Fruit fly (Drosophila melanogaster) whole organism, embryonic: Measurements from ENCODE around the gene CG15019.

Experiments used
- Ada2b ChIP-seq: fragments of 200-800 bp; sonication (Bioruptor generic); IDR thresholded peaks from 2 replicates; pipeline ENCODE4 v1.3.6; 2022; ENCODE audit warnings: missing biosample characterization, missing genetic modification characterization
- Aef1 ChIP-seq: fragments of 200-800 bp; sonication (Bioruptor generic); IDR thresholded peaks from 3 replicates; pipeline ENCODE4 v1.3.6; 2022; ENCODE audit warnings: missing biosample characterization, missing genetic modification characterization
- Atf3 ChIP-seq: fragments of 200-800 bp; sonication (Bioruptor generic); optimal IDR thresholded peaks from 3 replicates; lab custom pipeline; 2016; ENCODE audit warnings: missing biosample characterization, missing genetic modification characterization
- Awh ChIP-seq: fragments of 200-800 bp; sonication (Bioruptor generic); IDR thresholded peaks from 2 replicates; pipeline ENCODE4, ENCODE4 v1.3.6; 2022; ENCODE audit warnings: missing biosample characterization, missing genetic modification characterization
- Bgb ChIP-seq: fragments of 200-800 bp; sonication (Bioruptor generic); IDR thresholded peaks from 2 replicates; pipeline ENCODE4 v1.3.6; 2022; ENCODE audit warnings: missing biosample characterization, missing genetic modification characterization; ENCODE audit not compliant: partially characterized antibody
- CG11085 ChIP-seq: fragments of 200-800 bp; sonication (Bioruptor generic); IDR thresholded peaks from 2 replicates; pipeline ENCODE4 v1.3.6; 2022; ENCODE audit warnings: missing biosample characterization, missing genetic modification characterization
- CG13775 ChIP-seq: fragments of 200-800 bp; sonication (Bioruptor generic); optimal IDR thresholded peaks from 3 replicates; lab custom pipeline; 2017; ENCODE audit warnings: missing biosample characterization, mild to moderate bottlenecking, missing genetic modification characterization
- CG17385 ChIP-seq: fragments of 200-800 bp; sonication (Bioruptor generic); optimal IDR thresholded peaks from 3 replicates; lab custom pipeline; 2018; ENCODE audit warnings: missing biosample characterization, mild to moderate bottlenecking, missing genetic modification characterization
- CG17802 ChIP-seq: fragments of 200-800 bp; sonication (Bioruptor generic); optimal IDR thresholded peaks from 2 replicates; lab custom pipeline; 2018; ENCODE audit warnings: missing biosample characterization, mild to moderate bottlenecking, missing genetic modification characterization, moderate library complexity
- CG18599 ChIP-seq: fragments of 200-800 bp; sonication (Bioruptor generic); optimal IDR thresholded peaks from 3 replicates; lab custom pipeline; 2017; ENCODE audit warnings: missing biosample characterization, missing genetic modification characterization, mild to moderate bottlenecking, moderate library complexity, missing genetic modification reagents
- CG42726 ChIP-seq: fragments of 200-800 bp; sonication (Bioruptor generic); IDR thresholded peaks from 2 replicates; pipeline ENCODE4 v1.3.6; 2022; ENCODE audit warnings: missing biosample characterization, missing genetic modification characterization; ENCODE audit not compliant: partially characterized antibody
- CG6272 ChIP-seq: fragments of 200-800 bp; sonication (Bioruptor generic); IDR thresholded peaks from 2 replicates; pipeline ENCODE4 v1.3.6; 2022; ENCODE audit warnings: missing biosample characterization, missing genetic modification characterization
- CG7357 ChIP-seq: fragments of 200-800 bp; sonication (Bioruptor generic); IDR thresholded peaks from 3 replicates; pipeline ENCODE4 v1.3.6; 2022; ENCODE audit warnings: missing biosample characterization, missing genetic modification characterization
- CG7745 ChIP-seq: fragments of 200-800 bp; sonication (Bioruptor generic); optimal IDR thresholded peaks from 2 replicates; lab custom pipeline; 2018; ENCODE audit warnings: missing biosample characterization, mild to moderate bottlenecking, missing genetic modification characterization, moderate library complexity
- CG7963 ChIP-seq: fragments of 200-800 bp; sonication (Bioruptor generic); IDR thresholded peaks from 3 replicates; pipeline ENCODE4 v1.3.6; 2022; ENCODE audit warnings: missing biosample characterization, missing genetic modification characterization; ENCODE audit not compliant: partially characterized antibody
- CG8089 ChIP-seq: fragments of 200-800 bp; sonication (Bioruptor generic); optimal IDR thresholded peaks from 3 replicates; lab custom pipeline; 2016; ENCODE audit warnings: missing biosample characterization, missing genetic modification characterization
- D19B ChIP-seq: fragments of 200-800 bp; sonication (Bioruptor generic); optimal IDR thresholded peaks from 2 replicates; lab custom pipeline; 2017; ENCODE audit warnings: missing biosample characterization, mild to moderate bottlenecking, missing genetic modification characterization
- Eip74EF ChIP-seq, 2 experiments: fragments of 200-800 bp in 1 of 2; fragments of >200 bp in 1 of 2; sonication (Bioruptor generic) in 1 of 2; optimal IDR thresholded peaks; 2 replicates each; lab custom pipeline; 2017 to 2019; ENCODE audit warnings: missing biosample characterization in 2 of 2, missing genetic modification characterization in 2 of 2, mild to moderate bottlenecking in 1 of 2, moderate library complexity in 1 of 2
- Fer2 ChIP-seq: fragments of 200-800 bp; sonication (Bioruptor generic); optimal IDR thresholded peaks from 2 replicates; lab custom pipeline; 2018; ENCODE audit warnings: missing biosample characterization, mild to moderate bottlenecking, missing genetic modification characterization, moderate library complexity
- GATAe ChIP-seq: fragments of 200-800 bp; sonication (Bioruptor generic); conservative IDR thresholded peaks from 2 replicates; pipeline ENCODE4 v1.3.6; 2022; ENCODE audit warnings: missing biosample characterization, missing genetic modification characterization
- Hand ChIP-seq: fragments of 200-800 bp; sonication (Bioruptor generic); optimal IDR thresholded peaks from 2 replicates; lab custom pipeline; 2017; ENCODE audit warnings: mild to moderate bottlenecking, missing biosample characterization, missing genetic modification reagents, missing genetic modification characterization
- Hmr ChIP-seq: fragments of 200-800 bp; sonication (Bioruptor generic); optimal IDR thresholded peaks from 3 replicates; lab custom pipeline; 2017; ENCODE audit warnings: mild to moderate bottlenecking, missing biosample characterization, missing genetic modification reagents, missing genetic modification characterization
- Hr51 ChIP-seq, 2 experiments: fragments of 200-800 bp; sonication (Bioruptor generic); optimal IDR thresholded peaks; 2 replicates in 1 of 2; 3 replicates in 1 of 2; lab custom pipeline; 2016 to 2018; ENCODE audit warnings: missing biosample characterization in 2 of 2, missing genetic modification characterization in 2 of 2, mild to moderate bottlenecking in 1 of 2, moderate library complexity in 1 of 2
- Lim3 ChIP-seq: fragments of 200-800 bp; sonication (Bioruptor generic); IDR thresholded peaks from 2 replicates; pipeline ENCODE4 v1.3.6; 2022; ENCODE audit warnings: missing biosample characterization, missing genetic modification characterization
- MTF-1 ChIP-seq: fragments of 200-800 bp; sonication (Bioruptor generic); optimal IDR thresholded peaks from 2 replicates; lab custom pipeline; 2018; ENCODE audit warnings: missing biosample characterization, mild to moderate bottlenecking, missing genetic modification characterization, borderline replicate concordance
- PHDP ChIP-seq: fragments of 200-800 bp; sonication (Bioruptor generic); optimal IDR thresholded peaks from 3 replicates; lab custom pipeline; 2018; ENCODE audit warnings: missing biosample characterization, mild to moderate bottlenecking, missing genetic modification characterization, moderate library complexity
- Pdp1 ChIP-seq, 2 experiments: fragments of 200-800 bp; sonication (Bioruptor generic); optimal IDR thresholded peaks; 3 replicates each; lab custom pipeline; 2016; ENCODE audit warnings: missing biosample characterization in 2 of 2, missing genetic modification characterization in 2 of 2, mild to moderate bottlenecking in 1 of 2, moderate library complexity in 1 of 2
- Ptx1 ChIP-seq: fragments of 200-800 bp; sonication (Bioruptor generic); IDR thresholded peaks from 2 replicates; pipeline ENCODE4 v1.3.6; 2022; ENCODE audit warnings: missing biosample characterization, missing genetic modification characterization
- Sox102F ChIP-seq: fragments of 200-800 bp; sonication (Bioruptor generic); optimal IDR thresholded peaks from 2 replicates; lab custom pipeline; 2018; ENCODE audit warnings: missing biosample characterization, mild to moderate bottlenecking, missing genetic modification characterization, moderate library complexity
- Xbp1 ChIP-seq: fragments of 200-800 bp; sonication (Bioruptor generic); optimal IDR thresholded peaks from 3 replicates; lab custom pipeline; 2016; ENCODE audit warnings: missing biosample characterization, mild to moderate bottlenecking, missing genetic modification characterization
- Xrp1 ChIP-seq: fragments of 200-800 bp; sonication (Bioruptor generic); IDR thresholded peaks from 2 replicates; pipeline ENCODE4 v1.3.6; 2022; ENCODE audit warnings: missing biosample characterization, missing genetic modification characterization
- bigmax ChIP-seq: fragments of 200-800 bp; sonication (Bioruptor generic); optimal IDR thresholded peaks from 2 replicates; lab custom pipeline; 2018; ENCODE audit warnings: missing biosample characterization, mild to moderate bottlenecking, missing genetic modification characterization
- corto ChIP-seq: fragments of 200-800 bp; sonication (Bioruptor generic); optimal IDR thresholded peaks from 2 replicates; lab custom pipeline; 2016; ENCODE audit warnings: missing biosample characterization, mild to moderate bottlenecking, missing genetic modification characterization, moderate library complexity
- cwo ChIP-seq: fragments of 200-800 bp; sonication (Bioruptor generic); optimal IDR thresholded peaks from 3 replicates; lab custom pipeline; 2017; ENCODE audit warnings: missing biosample characterization, missing genetic modification characterization, mild to moderate bottlenecking, moderate library complexity, missing genetic modification reagents
- da ChIP-seq: fragments of 200-800 bp; sonication (Bioruptor generic); optimal IDR thresholded peaks from 2 replicates; lab custom pipeline; 2016; ENCODE audit warnings: missing biosample characterization, missing genetic modification characterization
- ewg ChIP-seq: fragments of 200-800 bp; sonication (Bioruptor generic); optimal IDR thresholded peaks from 3 replicates; lab custom pipeline; 2017; ENCODE audit warnings: mild to moderate bottlenecking, missing biosample characterization, missing genetic modification reagents, missing genetic modification characterization
- inv ChIP-seq: fragments of 200-800 bp; sonication (Bioruptor generic); IDR thresholded peaks from 2 replicates; pipeline ENCODE4 v1.3.6; 2022; ENCODE audit warnings: missing biosample characterization, missing genetic modification characterization; ENCODE audit not compliant: partially characterized antibody
- lab ChIP-seq: fragments of 200-800 bp; sonication (Bioruptor generic); optimal IDR thresholded peaks from 3 replicates; lab custom pipeline; 2017; ENCODE audit warnings: missing biosample characterization, missing genetic modification characterization, mild to moderate bottlenecking, moderate library complexity, missing genetic modification reagents
- lmd ChIP-seq: fragments of 200-800 bp; sonication (Bioruptor generic); IDR thresholded peaks from 2 replicates; pipeline ENCODE4 v1.3.6; 2022; ENCODE audit warnings: missing biosample characterization, missing genetic modification characterization
- mam ChIP-seq: fragments of 200-800 bp; sonication (Bioruptor generic); optimal IDR thresholded peaks from 3 replicates; lab custom pipeline; 2016; ENCODE audit warnings: missing biosample characterization, missing genetic modification characterization
- ranshi ChIP-seq: fragments of 200-800 bp; sonication (Bioruptor generic); IDR thresholded peaks from 2 replicates; pipeline ENCODE4 v1.3.6; 2022; ENCODE audit warnings: missing biosample characterization, missing genetic modification characterization
- sqz ChIP-seq: fragments of 200-800 bp; sonication (Bioruptor generic); optimal IDR thresholded peaks from 3 replicates; lab custom pipeline; 2018; ENCODE audit warnings: missing biosample characterization, mild to moderate bottlenecking, missing genetic modification characterization
- stwl ChIP-seq: fragments of 200-800 bp; sonication (Bioruptor generic); optimal IDR thresholded peaks from 3 replicates; lab custom pipeline; 2018; ENCODE audit warnings: missing biosample characterization, mild to moderate bottlenecking, missing genetic modification characterization, moderate library complexity
- tx ChIP-seq: fragments of 200-800 bp; sonication (Bioruptor generic); optimal IDR thresholded peaks from 2 replicates; lab custom pipeline; 2016; ENCODE audit warnings: missing biosample characterization, missing genetic modification characterization
- yki ChIP-seq: fragments of >200 bp; optimal IDR thresholded peaks from 3 replicates; lab custom pipeline; 2018
- z ChIP-seq: fragments of 200-800 bp; sonication (Bioruptor generic); IDR thresholded peaks from 3 replicates; pipeline ENCODE4 v1.3.6; 2022; ENCODE audit warnings: missing biosample characterization, missing genetic modification characterization

Gene CG15019

dm6 chr3L:4363887-4364794 is 41.7 kb downstream of the CG15019 start, which contains the start of the genes Cip4 and mRpS6 (continued):
- TF ChIP-seq Awh (GFP tag; lab: Robert Waterston, UW) (0 out of 2 replicates have a peak, but pooled peaks have one; percentile 54), ranshi (GFP tag; lab: Robert Waterston, UW) (0 out of 2 replicates have a peak, but pooled peaks have one; percentile 41), PHDP (tag; lab: Kevin White, UChicago) (peak; percentile 84), Hand (GFP tag; lab: Kevin White, UChicago) (peak; percentile 49), CG6272 (GFP tag; lab: Robert Waterston, UW) (no peak), cwo (GFP tag; lab: Kevin White, UChicago) (peak; percentile 37), GATAe (no peak), yki (lab: Kevin White, UChicago) (no peak), stwl (tag; lab: Kevin White, UChicago) (peak; percentile 39), Aef1 (GFP tag; lab: Robert Waterston, UW) (peak; percentile 54; the same call in 2 of the 3 replicates), bigmax (GFP tag; lab: Kevin White, UChicago) (no peak), Ptx1 (peak; percentile 81), Pdp1 (GFP tag; optimal IDR thresholded peaks at IDR 0.05; lab: Kevin White, UChicago) (peak; percentile 54 to 92), da (GFP tag; lab: Kevin White, UChicago) (no peak), Sox102F (GFP tag; lab: Kevin White, UChicago) (peak; percentile 84), CG42726 (GFP tag; lab: Robert Waterston, UW) (peak; percentile 81), CG17802 (tag; lab: Kevin White, UChicago) (no peak), sqz (peak; percentile 36), CG7357 (peak; percentile 39; the same call in 1 of the 3 replicates), CG11085 (GFP tag; lab: Robert Waterston, UW) (peak; percentile 66), CG17385 (GFP tag; lab: Kevin White, UChicago) (peak; percentile 82), z (GFP tag; lab: Robert Waterston, UW) (no peak; the same call in 2 of the 3 replicates), Xbp1 (GFP tag; lab: Kevin White, UChicago) (peak; percentile 90), CG13775 (GFP tag; lab: Kevin White, UChicago) (peak; percentile 87), lmd (GFP tag; lab: Robert Waterston, UW) (peak; percentile 51; the same call in 1 of the 2 replicates), MTF-1 (GFP tag; lab: Kevin White, UChicago) (peak; percentile 14), Xrp1 (GFP tag; lab: Robert Waterston, UW) (peak; percentile 74), ewg (GFP tag; lab: Kevin White, UChicago) (peak; percentile 68), corto (GFP tag; lab: Kevin White, UChicago) (peak; percentile 47), Hr51 (GFP tag; optimal IDR thresholded peaks at IDR 0.05; lab: Kevin White, UChicago) (peak; percentile 52 to 84), Ada2b (GFP tag; lab: Robert Waterston, UW) (peak; percentile 47), D19B (peak; percentile 33), CG18599 (peak; percentile 37), Eip74EF (GFP tag; optimal IDR thresholded peaks at IDR 0.05; lab: Kevin White, UChicago) (no peak), Fer2 (tag; lab: Kevin White, UChicago) (no peak), lab (GFP tag; lab: Kevin White, UChicago) (peak; percentile 35), tx (GFP tag; lab: Kevin White, UChicago) (peak; percentile 0), CG8089 (no peak), Lim3 (GFP tag; lab: Robert Waterston, UW) (0 out of 2 replicates have a peak, but pooled peaks have one; percentile 32), inv (GFP tag; lab: Robert Waterston, UW) (no peak), CG7745 (tag; lab: Kevin White, UChicago) (no peak), mam (no peak), Atf3 (GFP tag; lab: Kevin White, UChicago) (peak; percentile 20), Hmr (GFP tag; lab: Kevin White, UChicago) (peak; percentile 87), Bgb (GFP tag; lab: Robert Waterston, UW) (peak; percentile 44; the same call in 1 of the 2 replicates), CG7963 (GFP tag; lab: Robert Waterston, UW) (0 out of 3 replicates have a peak, but pooled peaks have one; percentile 34)
